Fruit fly (Drosophila melanogaster) whole organism, embryonic: ENCODE measurements around the gene CG32099.
A peak's percentile ranks its signal among the peaks of the same experiment; 100 is the strongest.

Experiments
- Abd-B ChIP-seq: fragments of 200-800 bp; sonication (Bioruptor generic); optimal IDR thresholded peaks from 2 replicates; lab custom pipeline; 2018; ENCODE audit warnings: missing biosample characterization, mild to moderate bottlenecking, missing genetic modification characterization, moderate library complexity
- CG10654 ChIP-seq: fragments of 200-800 bp; sonication (Bioruptor generic); optimal IDR thresholded peaks from 2 replicates; lab custom pipeline; 2016; ENCODE audit warnings: missing biosample characterization, missing genetic modification characterization
- CG31388 ChIP-seq: fragments of 200-800 bp; sonication (Bioruptor generic); optimal IDR thresholded peaks from 2 replicates; lab custom pipeline; 2016; ENCODE audit warnings: missing biosample characterization, missing genetic modification characterization
- CG33213 ChIP-seq: fragments of 200-800 bp; sonication (Bioruptor generic); optimal IDR thresholded peaks from 3 replicates; lab custom pipeline; 2016; ENCODE audit warnings: missing biosample characterization, missing genetic modification characterization
- CG3726 ChIP-seq: fragments of 200-800 bp; sonication (Bioruptor generic); IDR thresholded peaks from 3 replicates; pipeline ENCODE4, ENCODE4 v1.3.6; 2022; ENCODE audit warnings: missing biosample characterization, missing genetic modification characterization
- CG4730 ChIP-seq: fragments of 200-800 bp; sonication (Bioruptor generic); IDR thresholded peaks from 2 replicates; pipeline ENCODE4 v1.3.6; 2022; ENCODE audit warnings: missing biosample characterization, missing genetic modification characterization
- CG4820 ChIP-seq: fragments of 200-800 bp; sonication (Bioruptor generic); optimal IDR thresholded peaks from 3 replicates; lab custom pipeline; 2016; ENCODE audit warnings: missing biosample characterization, missing genetic modification characterization
- CG6272 ChIP-seq: fragments of 200-800 bp; sonication (Bioruptor generic); IDR thresholded peaks from 2 replicates; pipeline ENCODE4 v1.3.6; 2022; ENCODE audit warnings: missing biosample characterization, missing genetic modification characterization
- CG6854 ChIP-seq: fragments of 200-800 bp; sonication (Bioruptor generic); optimal IDR thresholded peaks from 3 replicates; lab custom pipeline; 2017; ENCODE audit warnings: missing biosample characterization, mild to moderate bottlenecking, missing genetic modification characterization
- CG8290 ChIP-seq, 3 experiments: fragments of 200-800 bp; sonication (Bioruptor generic); optimal IDR thresholded peaks; 2 replicates each; lab custom pipeline; 2016 to 2019; ENCODE audit warnings: missing biosample characterization in 3 of 3, missing genetic modification characterization in 3 of 3, mild to moderate bottlenecking in 2 of 3, moderate library complexity in 1 of 3
- CTCF ChIP-seq: fragments of 200-800 bp; sonication (Bioruptor generic); optimal IDR thresholded peaks from 2 replicates; lab custom pipeline; 2017; ENCODE audit warnings: missing biosample characterization, mild to moderate bottlenecking, missing genetic modification characterization, moderate library complexity
- Chrac-16 ChIP-seq: fragments of 200-800 bp; sonication (Bioruptor generic); optimal IDR thresholded peaks from 3 replicates; lab custom pipeline; 2016; ENCODE audit warnings: missing biosample characterization, missing genetic modification characterization
- D19A ChIP-seq: fragments of 200-800 bp; optimal IDR thresholded peaks from 3 replicates; lab custom pipeline; 2019; ENCODE audit warnings: missing biosample characterization, mild to moderate bottlenecking, missing genetic modification characterization, moderate library complexity
- Dip2 ChIP-seq: fragments of 200-800 bp; sonication (Bioruptor generic); IDR thresholded peaks from 2 replicates; pipeline ENCODE4 v1.3.6; 2022; ENCODE audit warnings: missing biosample characterization, missing genetic modification characterization
- E2f2 ChIP-seq: fragments of 200-800 bp; sonication (Bioruptor generic); IDR thresholded peaks from 2 replicates; pipeline ENCODE4 v1.3.6; 2022; ENCODE audit warnings: missing biosample characterization, missing genetic modification characterization
- Ets65A ChIP-seq: fragments of 200-800 bp; sonication (Bioruptor generic); peaks from one replicate; lab custom pipeline; 2016; ENCODE audit warnings: missing biosample characterization, missing genetic modification characterization
- H2.0 ChIP-seq: fragments of 200-800 bp; sonication (Bioruptor generic); IDR thresholded peaks from 2 replicates; pipeline ENCODE4 v1.3.6; 2022; ENCODE audit warnings: missing biosample characterization, missing genetic modification characterization
- HLHmδ ChIP-seq: fragments of 200-800 bp; sonication (Bioruptor generic); optimal IDR thresholded peaks from 2 replicates; lab custom pipeline; 2018; ENCODE audit warnings: missing biosample characterization, mild to moderate bottlenecking, missing genetic modification characterization, moderate library complexity
- Hmx ChIP-seq: fragments of 200-800 bp; sonication (Bioruptor generic); optimal IDR thresholded peaks from 2 replicates; lab custom pipeline; 2016; ENCODE audit warnings: missing biosample characterization, missing genetic modification characterization
- MTF-1 ChIP-seq: fragments of 200-800 bp; sonication (Bioruptor generic); optimal IDR thresholded peaks from 2 replicates; lab custom pipeline; 2018; ENCODE audit warnings: missing biosample characterization, mild to moderate bottlenecking, missing genetic modification characterization, borderline replicate concordance
- Mrtf ChIP-seq: fragments of 200-800 bp; sonication (Bioruptor generic); IDR thresholded peaks from 3 replicates; pipeline ENCODE4 v1.3.6; 2022; ENCODE audit warnings: missing biosample characterization, missing genetic modification characterization
- Oaz ChIP-seq: fragments of 200-800 bp; sonication (Bioruptor generic); IDR thresholded peaks from 2 replicates; pipeline ENCODE4 v1.3.6; 2022; ENCODE audit warnings: missing biosample characterization, missing genetic modification characterization
- Trl ChIP-seq, 3 experiments: fragments of >200 bp in 2 of 3; fragments of 200-800 bp in 1 of 3; sonication (Bioruptor generic) in 1 of 3; optimal IDR thresholded peaks; 2 replicates in 1 of 3; 3 replicates in 2 of 3; lab custom pipeline; 2016 to 2017; ENCODE audit warnings: missing biosample characterization in 1 of 3, missing genetic modification characterization in 1 of 3
- bigmax ChIP-seq: fragments of 200-800 bp; sonication (Bioruptor generic); optimal IDR thresholded peaks from 2 replicates; lab custom pipeline; 2018; ENCODE audit warnings: missing biosample characterization, mild to moderate bottlenecking, missing genetic modification characterization
- caup ChIP-seq: fragments of 200-800 bp; sonication (Bioruptor generic); optimal IDR thresholded peaks from 3 replicates; lab custom pipeline; 2017; ENCODE audit warnings: missing biosample characterization, mild to moderate bottlenecking, missing genetic modification characterization, moderate library complexity; ENCODE audit not compliant: severe bottlenecking
- chif ChIP-seq, 2 experiments: fragments of 200-800 bp; sonication (Bioruptor generic); optimal IDR thresholded peaks; 3 replicates each; lab custom pipeline; 2016; ENCODE audit warnings: missing biosample characterization in 2 of 2, missing genetic modification characterization in 2 of 2
- chinmo ChIP-seq: fragments of 200-800 bp; sonication (Bioruptor generic); IDR thresholded peaks from 4 replicates; pipeline ENCODE4 v1.3.6; 2022; ENCODE audit warnings: missing biosample characterization, missing genetic modification characterization; ENCODE audit not compliant: partially characterized antibody
- chm ChIP-seq: fragments of 200-800 bp; sonication (Bioruptor generic); IDR thresholded peaks from 2 replicates; pipeline ENCODE4 v1.3.6; 2022; ENCODE audit warnings: missing biosample characterization, missing genetic modification characterization
- corto ChIP-seq: fragments of 200-800 bp; sonication (Bioruptor generic); optimal IDR thresholded peaks from 2 replicates; lab custom pipeline; 2016; ENCODE audit warnings: missing biosample characterization, mild to moderate bottlenecking, missing genetic modification characterization, moderate library complexity
- dm ChIP-seq: fragments of 200-800 bp; sonication (Bioruptor generic); optimal IDR thresholded peaks from 3 replicates; lab custom pipeline; 2016; ENCODE audit warnings: missing biosample characterization, missing genetic modification characterization
- gce ChIP-seq: fragments of 200-800 bp; sonication (Bioruptor generic); IDR thresholded peaks from 3 replicates; pipeline ENCODE4 v1.3.6; 2022; ENCODE audit warnings: missing biosample characterization, missing genetic modification characterization
- ham ChIP-seq: fragments of 200-800 bp; sonication (Bioruptor generic); IDR thresholded peaks from 2 replicates; pipeline ENCODE4 v1.3.6; 2022; ENCODE audit warnings: missing biosample characterization, missing genetic modification characterization
- hb ChIP-seq: fragments of 200-800 bp; sonication (Bioruptor generic); IDR thresholded peaks from 3 replicates; pipeline ENCODE4 v1.3.6; 2022; ENCODE audit warnings: missing biosample characterization, missing genetic modification characterization; ENCODE audit not compliant: partially characterized antibody
- kni ChIP-seq: fragments of 200-800 bp; sonication (Bioruptor generic); optimal IDR thresholded peaks from 3 replicates; lab custom pipeline; 2017; ENCODE audit warnings: mild to moderate bottlenecking, missing biosample characterization, missing genetic modification reagents, missing genetic modification characterization
- lab ChIP-seq: fragments of 200-800 bp; sonication (Bioruptor generic); optimal IDR thresholded peaks from 3 replicates; lab custom pipeline; 2017; ENCODE audit warnings: missing biosample characterization, missing genetic modification characterization, mild to moderate bottlenecking, moderate library complexity, missing genetic modification reagents
- mld ChIP-seq: fragments of 200-800 bp; sonication (Bioruptor generic); IDR thresholded peaks from 3 replicates; pipeline ENCODE4 v1.3.6; 2022; ENCODE audit warnings: missing biosample characterization, missing genetic modification characterization; ENCODE audit not compliant: partially characterized antibody
- pan ChIP-seq, 4 experiments: fragments of >200 bp in 3 of 4; fragments of 200-800 bp in 1 of 4; sonication (Bioruptor generic) in 1 of 4; optimal IDR thresholded peaks in 3 of 4; IDR thresholded peaks in 1 of 4; 2 replicates each; pipeline versions ENCODE4 v1.3.6 to Lab custom; 2017 to 2022; ENCODE audit warnings: missing biosample characterization in 2 of 4, missing genetic modification characterization in 2 of 4, mixed read lengths in 1 of 4
- pfk ChIP-seq: fragments of 200-800 bp; sonication (Bioruptor generic); optimal IDR thresholded peaks from 2 replicates; lab custom pipeline; 2018; ENCODE audit warnings: missing biosample characterization, mild to moderate bottlenecking, missing genetic modification characterization, moderate library complexity
- shn ChIP-seq: fragments of 200-800 bp; sonication (Bioruptor generic); optimal IDR thresholded peaks from 3 replicates; lab custom pipeline; 2016; ENCODE audit warnings: missing biosample characterization, missing genetic modification characterization
- sisA ChIP-seq: fragments of 200-800 bp; sonication (Bioruptor generic); IDR thresholded peaks from 2 replicates; pipeline ENCODE4 v1.3.6; 2022; ENCODE audit warnings: missing biosample characterization, missing genetic modification characterization
- slou ChIP-seq: fragments of 200-800 bp; sonication (Bioruptor generic); optimal IDR thresholded peaks from 3 replicates; lab custom pipeline; 2016; ENCODE audit warnings: missing biosample characterization, missing genetic modification characterization
- sr ChIP-seq: fragments of 200-800 bp; sonication (Bioruptor generic); IDR thresholded peaks from 3 replicates; pipeline ENCODE4 v1.3.6; 2022; ENCODE audit warnings: missing biosample characterization, missing genetic modification characterization
- ssp ChIP-seq: fragments of 200-800 bp; sonication (Bioruptor generic); IDR thresholded peaks from 2 replicates; pipeline ENCODE4 v1.3.6; 2022; ENCODE audit warnings: missing biosample characterization, missing genetic modification characterization
- tna ChIP-seq: fragments of 200-800 bp; sonication (Bioruptor generic); IDR thresholded peaks from 2 replicates; pipeline ENCODE4 v1.3.6; 2022; ENCODE audit warnings: missing biosample characterization, missing genetic modification characterization; ENCODE audit not compliant: partially characterized antibody
- toy ChIP-seq: fragments of 200-800 bp; sonication (Bioruptor generic); IDR thresholded peaks from 2 replicates; pipeline ENCODE4 v1.3.6; 2022; ENCODE audit warnings: missing biosample characterization, missing genetic modification characterization
- tup ChIP-seq: fragments of 200-800 bp; sonication (Bioruptor generic); optimal IDR thresholded peaks from 2 replicates; lab custom pipeline; 2016; ENCODE audit warnings: missing biosample characterization, mild to moderate bottlenecking, missing genetic modification characterization, moderate library complexity
- vnd ChIP-seq: fragments of 200-800 bp; sonication (Bioruptor generic); IDR thresholded peaks from 3 replicates; pipeline ENCODE4 v1.3.6; 2022; ENCODE audit warnings: missing biosample characterization, missing genetic modification characterization; ENCODE audit not compliant: partially characterized antibody
- zf30C ChIP-seq: fragments of 200-800 bp; sonication (Bioruptor generic); optimal IDR thresholded peaks from 3 replicates; lab custom pipeline; 2018; ENCODE audit warnings: missing biosample characterization, mild to moderate bottlenecking, missing genetic modification characterization
- zfh1 ChIP-seq: fragments of 200-800 bp; sonication (Bioruptor generic); IDR thresholded peaks from 3 replicates; pipeline ENCODE4 v1.3.6; 2022; ENCODE audit warnings: missing biosample characterization, missing genetic modification characterization

Gene CG32099

dm6 chr3L:12124975-12125374 is 24.1 kb upstream of the CG32099 start, which contains the start of gene yps (continued):
- peak; percentile 72 for TF ChIP-seq Oaz
- TF ChIP-seq CG4730 (GFP tag; lab: Robert Waterston, UW), result peak; percentile 69
- peak; percentile 88 for TF ChIP-seq pfk
- TF ChIP-seq corto, result peak; percentile 46
- TF ChIP-seq E2f2, result peak; percentile 78
- peak; percentile 93 for TF ChIP-seq shn (GFP tag; lab: Kevin White, UChicago)
- TF ChIP-seq chif (GFP tag; optimal IDR thresholded peaks at IDR 0.05; lab: Kevin White, UChicago), result peak; percentile 81 to 94
- TF ChIP-seq vnd (GFP tag; lab: Robert Waterston, UW), result peak; percentile 49; the same call in 1 of the 3 replicates
- TF ChIP-seq hb (GFP tag; lab: Robert Waterston, UW), result no peak
- no peak; the same call in 1 of the 3 replicates for TF ChIP-seq Mrtf (GFP tag; lab: Robert Waterston, UW)
- TF ChIP-seq zf30C (GFP tag; lab: Kevin White, UChicago), result peak; percentile 71
- TF ChIP-seq tup (GFP tag; lab: Kevin White, UChicago), result peak; percentile 90
- TF ChIP-seq Hmx, result peak; percentile 27
- TF ChIP-seq caup (GFP tag; lab: Kevin White, UChicago), result peak; percentile 99
- peak; percentile 78; the same call in 1 of the 2 replicates for TF ChIP-seq ham (GFP tag; lab: Robert Waterston, UW)
- TF ChIP-seq slou, result peak; percentile 80
- peak; percentile 98 for TF ChIP-seq CG33213 (GFP tag; lab: Kevin White, UChicago)
- TF ChIP-seq D19A (tag; lab: Kevin White, UChicago), result peak; percentile 66
- TF ChIP-seq Ets65A, result peak; percentile 99
- TF ChIP-seq CG4820 (GFP tag; lab: Kevin White, UChicago), result peak; percentile 67
- peak; percentile 42; the same call in 1 of the 2 replicates for TF ChIP-seq tna (GFP tag; lab: Robert Waterston, UW)
- TF ChIP-seq gce (GFP tag; lab: Robert Waterston, UW), result peak; percentile 95; the same call in 2 of the 3 replicates
- TF ChIP-seq pan (optimal IDR thresholded peaks at IDR 0.05; lab: Kevin White, UChicago), result no peak
- TF ChIP-seq pan (GFP tag; optimal IDR thresholded peaks at IDR 0.05 in 1 of 2, IDR thresholded peaks at IDR 0.05 in 1 of 2), result peak in 1 of 2 experiments; percentile 93
- peak; percentile 96 for TF ChIP-seq sr (GFP tag; lab: Robert Waterston, UW)
- TF ChIP-seq mld (GFP tag; lab: Robert Waterston, UW), result 0 out of 3 replicates have a peak, but pooled peaks have one; percentile 27
- TF ChIP-seq CTCF (GFP tag; lab: Kevin White, UChicago), result peak; percentile 68
- peak; percentile 81; the same call in 1 of the 3 replicates for TF ChIP-seq CG3726 (GFP tag; lab: Robert Waterston, UW)
- no peak for TF ChIP-seq chinmo (GFP tag; lab: Robert Waterston, UW)
- peak; percentile 64 for TF ChIP-seq Chrac-16
- TF ChIP-seq kni (GFP tag; lab: Kevin White, UChicago), result peak; percentile 98
- TF ChIP-seq lab, result peak; percentile 99
- peak; percentile 93 for TF ChIP-seq dm (GFP tag; lab: Kevin White, UChicago)
- TF ChIP-seq chm (GFP tag; lab: Robert Waterston, UW), result peak; percentile 98
- TF ChIP-seq CG6854 (GFP tag; lab: Kevin White, UChicago), result peak; percentile 93
- peak; percentile 58; the same call in 1 of the 2 replicates for TF ChIP-seq CG6272 (GFP tag; lab: Robert Waterston, UW)
- TF ChIP-seq CG8290 (GFP tag; optimal IDR thresholded peaks at IDR 0.05; lab: Kevin White, UChicago), result peak; percentile 91
- peak; percentile 88 to 99 for TF ChIP-seq CG8290 (tag; optimal IDR thresholded peaks at IDR 0.05; lab: Kevin White, UChicago)
- TF ChIP-seq CG10654 (GFP tag; lab: Kevin White, UChicago), result peak; percentile 92
- no peak; the same call in 1 of the 2 replicates for TF ChIP-seq sisA (GFP tag; lab: Robert Waterston, UW)
- no peak for TF ChIP-seq Abd-B
- TF ChIP-seq toy (GFP tag; lab: Robert Waterston, UW), result peak; percentile 78; the same call in 1 of the 2 replicates
- peak; percentile 100 for TF ChIP-seq HLHmδ (GFP tag; lab: Kevin White, UChicago)
- TF ChIP-seq H2.0, result peak; percentile 84
- TF ChIP-seq Dip2 (GFP tag; lab: Robert Waterston, UW), result no peak
- peak; percentile 23 for TF ChIP-seq CG31388 (GFP tag; lab: Kevin White, UChicago)
- no peak for TF ChIP-seq Trl (optimal IDR thresholded peaks at IDR 0.05; lab: Kevin White, UChicago)
- peak; percentile 96 for TF ChIP-seq Trl (GFP tag; optimal IDR thresholded peaks at IDR 0.05; lab: Kevin White, UChicago)
- peak; percentile 97 for TF ChIP-seq zfh1
- peak; percentile 99 for TF ChIP-seq MTF-1 (GFP tag; lab: Kevin White, UChicago)
- peak; percentile 75 for TF ChIP-seq ssp
- TF ChIP-seq bigmax (GFP tag; lab: Kevin White, UChicago), result peak; percentile 90
